Fruit fly (Drosophila melanogaster): ENCODE measurements around the gene Aladin.

Gene Aladin

dm6 chrX:9284024-9284738 lies 11.0 kb downstream of the Aladin start, which contains the start of gene lz (continued):
- no peak for TF ChIP-seq ro (GFP tag; IDR thresholded peaks at IDR 0.05)
- no peak for TF ChIP-seq Hr78 (GFP tag; optimal IDR thresholded peaks at IDR 0.05)
- no peak for TF ChIP-seq Fer1 (GFP tag; optimal IDR thresholded peaks at IDR 0.05)
- TF ChIP-seq CG14710 (tag; optimal IDR thresholded peaks at IDR 0.05), result no peak
- TF ChIP-seq CG3838 (GFP tag; optimal IDR thresholded peaks at IDR 0.05), result no peak
- peak; percentile 73 for TF ChIP-seq yki (optimal IDR thresholded peaks at IDR 0.05)
- no peak for TF ChIP-seq CG8281 (tag; optimal IDR thresholded peaks at IDR 0.05)
- TF ChIP-seq CG6854 (GFP tag; optimal IDR thresholded peaks at IDR 0.05), result no peak
- no peak for TF ChIP-seq CG1647 (GFP tag; optimal IDR thresholded peaks at IDR 0.05)
- no peak for TF ChIP-seq CG8388 (GFP tag; optimal IDR thresholded peaks at IDR 0.05)
- peak; percentile 15 for TF ChIP-seq gsb-n (tag; optimal IDR thresholded peaks at IDR 0.05)
- no peak for TF ChIP-seq CG10654 (GFP tag; optimal IDR thresholded peaks at IDR 0.05)
- no peak for TF ChIP-seq lbe (GFP tag; optimal IDR thresholded peaks at IDR 0.05)
- TF ChIP-seq cato (GFP tag; optimal IDR thresholded peaks at IDR 0.05; ENCODE audit: borderline replicate concordance), result no peak
- TF ChIP-seq Jarid2 (GFP tag; optimal IDR thresholded peaks at IDR 0.05), result peak; percentile 62
- TF ChIP-seq CG2678 (tag; optimal IDR thresholded peaks at IDR 0.05), result no peak
- no peak for TF ChIP-seq CoRest (tag; optimal IDR thresholded peaks at IDR 0.05)
- no peak for TF ChIP-seq CG17829 (tag; optimal IDR thresholded peaks at IDR 0.05)
- 0 out of 2 replicates have a peak, but pooled peaks have one; percentile 8 for TF ChIP-seq CG13287 (GFP tag; IDR thresholded peaks at IDR 0.05; ENCODE audit: partially characterized antibody)
- TF ChIP-seq peb (GFP tag; IDR thresholded peaks at IDR 0.05), result no peak
- TF ChIP-seq unc-4 (GFP tag; IDR thresholded peaks at IDR 0.05; ENCODE audit: partially characterized antibody), result no peak
- TF ChIP-seq pzg (GFP tag; optimal IDR thresholded peaks at IDR 0.05), result no peak
- TF ChIP-seq Hr39 (optimal IDR thresholded peaks at IDR 0.05), result no peak
- TF ChIP-seq CG11504 (tag; optimal IDR thresholded peaks at IDR 0.05), result no peak
- TF ChIP-seq Lim3 (GFP tag; IDR thresholded peaks at IDR 0.05), result no peak
- TF ChIP-seq prd (optimal IDR thresholded peaks at IDR 0.05), result no peak
- no peak for TF ChIP-seq prd (GFP tag; IDR thresholded peaks at IDR 0.05)
- peak; percentile 95 for TF ChIP-seq CG3163 (GFP tag; optimal IDR thresholded peaks at IDR 0.05)
- no peak for TF ChIP-seq slbo (GFP tag; IDR thresholded peaks at IDR 0.05)
- TF ChIP-seq dan (GFP tag; IDR thresholded peaks at IDR 0.05), result no peak
- no peak for TF ChIP-seq Max (GFP tag; optimal IDR thresholded peaks at IDR 0.05)
- TF ChIP-seq CG2129 (GFP tag; IDR thresholded peaks at IDR 0.05; ENCODE audit: partially characterized antibody), result no peak
- TF ChIP-seq Nf-YC (tag; optimal IDR thresholded peaks at IDR 0.05), result peak; percentile 99
- no peak for TF ChIP-seq CG2116 (GFP tag; optimal IDR thresholded peaks at IDR 0.05)
- no peak for TF ChIP-seq Dip2 (GFP tag; IDR thresholded peaks at IDR 0.05)
- no peak for TF ChIP-seq dysf (GFP tag; IDR thresholded peaks at IDR 0.05)
- no peak for TF ChIP-seq CG4820 (GFP tag; optimal IDR thresholded peaks at IDR 0.05)
- no peak for TF ChIP-seq chn (GFP tag; optimal IDR thresholded peaks at IDR 0.05)
- no peak for TF ChIP-seq nmo (GFP tag; optimal IDR thresholded peaks at IDR 0.05)
- TF ChIP-seq CG10321 (GFP tag; IDR thresholded peaks at IDR 0.05), result no peak
- 0 out of 4 replicates have a peak, but pooled peaks have one; percentile 52 for TF ChIP-seq chinmo (GFP tag; IDR thresholded peaks at IDR 0.05; ENCODE audit: partially characterized antibody)
- no peak for TF ChIP-seq Hey (tag; optimal IDR thresholded peaks at IDR 0.05)
- no peak for TF ChIP-seq CG30403 (GFP tag; optimal IDR thresholded peaks at IDR 0.05)
- no peak for TF ChIP-seq CG16815 (GFP tag; optimal IDR thresholded peaks at IDR 0.05)
- no peak for TF ChIP-seq CG13296 (GFP tag; optimal IDR thresholded peaks at IDR 0.05)
- TF ChIP-seq Nf-YA (GFP tag; IDR thresholded peaks at IDR 0.05), result peak; percentile 37; the same call in 1 of the 2 replicates
- TF ChIP-seq az2 (GFP tag; optimal IDR thresholded peaks at IDR 0.05), result no peak
- TF ChIP-seq NC2β (GFP tag; optimal IDR thresholded peaks at IDR 0.05), result no peak
- no peak for TF ChIP-seq NK7.1 (GFP tag; optimal IDR thresholded peaks at IDR 0.05)
- no peak for TF ChIP-seq CG10979 (tag; optimal IDR thresholded peaks at IDR 0.05)
